Worm (Caenorhabditis elegans): ENCODE data around the gene C10B5.1.

C10B5.1 gene

ce11 chrV:8537031-8537430, 44.0 kb upstream of the C10B5.1 start, which contains the start of gene otpl-4:
otpl-4 (plus strand) TSS chrV:8537331.
- TF ChIP-seq nhr-11 (tag; optimal IDR thresholded peaks at IDR 0.05) = no peak
- TF ChIP-seq pag-3 (tag; optimal IDR thresholded peaks at IDR 0.05; ENCODE audit: borderline replicate concordance, insufficient read depth) = no peak
- TF ChIP-seq fkh-8 (tag; optimal IDR thresholded peaks at IDR 0.05) = no peak
- no peak for TF ChIP-seq unc-130 (tag; optimal IDR thresholded peaks at IDR 0.05)
- no peak for TF ChIP-seq efl-1 (optimal IDR thresholded peaks at IDR 0.05)
- no peak for TF ChIP-seq efl-1 (GFP tag; optimal IDR thresholded peaks at IDR 0.05 in 1 of 2)
- TF ChIP-seq C34B4.2 (tag; optimal IDR thresholded peaks at IDR 0.05) = no peak
- TF ChIP-seq nhr-237 (tag; optimal IDR thresholded peaks at IDR 0.05) = no peak
- no peak for TF ChIP-seq jun-1 (tag; optimal IDR thresholded peaks at IDR 0.05)

DNA sequence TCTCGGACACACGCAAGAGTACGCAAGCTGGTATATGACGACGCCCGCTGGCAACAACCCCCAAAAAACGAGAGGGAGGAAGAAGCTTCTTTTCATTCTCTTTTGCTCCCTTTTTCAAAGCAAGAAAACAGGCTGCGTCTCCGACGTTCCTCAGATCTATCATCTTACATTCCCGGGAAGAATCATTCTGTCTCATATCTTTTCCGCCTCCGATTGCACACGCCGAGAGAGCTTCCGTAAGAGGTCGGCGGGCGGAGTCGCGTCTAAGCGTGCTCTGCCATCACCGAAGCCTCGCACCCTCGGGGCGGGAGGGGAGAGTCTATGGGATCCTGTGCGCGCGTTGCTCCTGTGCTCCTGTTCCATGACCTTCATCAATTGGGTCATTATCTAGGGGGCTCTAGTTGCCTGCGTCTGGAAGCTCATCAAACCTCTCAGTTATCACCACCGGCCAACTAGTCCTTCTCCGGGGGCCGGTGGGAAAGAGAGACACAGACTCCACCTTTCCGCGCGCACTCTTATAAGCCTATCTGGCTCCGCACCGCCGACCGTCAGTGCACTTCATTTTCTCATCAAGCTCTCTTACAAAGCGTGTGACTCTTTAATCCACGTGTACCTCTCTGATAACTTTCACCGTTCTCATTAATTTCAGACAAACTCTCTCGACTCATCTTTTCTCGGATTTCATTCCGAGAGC, 35.4 kb upstream of the C10B5.1 start, which contains the start of the genes slc-17.8 and asns-1:
TSS of gene slc-17.8 (minus strand) at position 51 of the 694 bp plus-strand sequence.
TSS of gene asns-1 (plus strand) at position 644 of the 694 bp plus-strand sequence.
- TF ChIP-seq nhr-11 (tag; optimal IDR thresholded peaks at IDR 0.05) (no peak), lir-3 (tag; optimal IDR thresholded peaks at IDR 0.05; ENCODE audit: poor library complexity) (no peak), C04F5.9 (tag; optimal IDR thresholded peaks at IDR 0.05) (no peak), lin-39 (tag; optimal IDR thresholded peaks at IDR 0.05) (no peak), egl-13 (tag; optimal IDR thresholded peaks at IDR 0.05) (no peak), lin-14 (GFP tag; optimal IDR thresholded peaks at IDR 0.05) (no peak), mef-2 (tag; optimal IDR thresholded peaks at IDR 0.05) (no peak)

- TF ChIP-seq F16B12.6 (tag; optimal IDR thresholded peaks at IDR 0.05) (no peak), dpl-1 (GFP tag; optimal IDR thresholded peaks at IDR 0.05) (no peak), lin-15B (tag; optimal IDR thresholded peaks at IDR 0.05) (no peak), jun-1 (tag; optimal IDR thresholded peaks at IDR 0.05) (no peak), lir-3 (tag; optimal IDR thresholded peaks at IDR 0.05; ENCODE audit: poor library complexity) (no peak), nhr-77 (tag; optimal IDR thresholded peaks at IDR 0.05) (peak; percentile 11), irx-1 (tag; optimal IDR thresholded peaks at IDR 0.05) (no peak), tbx-2 (tag; optimal IDR thresholded peaks at IDR 0.05) (peak; percentile 0)
Observed at ce11 chrV:8548989-8549388, 32.1 kb upstream of the C10B5.1 start, which contains the start of gene stdh-4. stdh-4 (plus strand) TSS chrV:8549289.

DNA sequence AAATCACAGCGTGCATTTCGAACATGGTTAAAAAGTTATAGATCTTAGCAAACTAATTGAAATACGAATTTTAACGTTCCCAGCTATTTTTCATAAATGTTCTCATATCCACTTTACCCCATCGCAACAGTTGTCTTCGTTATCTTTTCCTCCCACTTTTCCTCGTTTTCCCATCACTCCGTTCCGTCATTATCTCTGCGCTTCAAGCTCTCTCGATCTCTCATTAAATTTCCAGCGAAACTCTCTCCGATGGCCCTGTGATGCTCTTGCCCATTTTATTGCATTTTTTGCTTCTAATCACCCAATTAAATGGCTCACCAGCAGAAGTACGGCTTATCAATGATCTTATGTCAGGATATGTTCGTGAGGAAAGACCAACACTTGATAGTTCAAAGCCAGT, 28.6 kb upstream of the C10B5.1 start, which contains the start of gene acr-15:
TSS of gene acr-15 (plus strand) at position 236 of the 400 bp plus-strand sequence.
- TF ChIP-seq C04F5.9 (tag; optimal IDR thresholded peaks at IDR 0.05) (no peak), mab-9 (GFP tag; IDR thresholded peaks at IDR 0.05) (no peak), tbx-2 (tag; optimal IDR thresholded peaks at IDR 0.05) (no peak), alr-1 (tag; optimal IDR thresholded peaks at IDR 0.05; ENCODE audit: borderline replicate concordance) (no peak), rnt-1 (tag; optimal IDR thresholded peaks at IDR 0.05) (peak; percentile 46), ztf-11 (tag; optimal IDR thresholded peaks at IDR 0.05) (no peak), nhr-12 (tag; optimal IDR thresholded peaks at IDR 0.05) (no peak), efl-3 (GFP tag; optimal IDR thresholded peaks at IDR 0.05) (no peak), efl-1 (optimal IDR thresholded peaks at IDR 0.05) (no peak), efl-1 (GFP tag; optimal IDR thresholded peaks at IDR 0.05 in 1 of 2) (peak in 1 of 2 experiments; percentile 78), zag-1 (tag; optimal IDR thresholded peaks at IDR 0.05) (no peak), nhr-237 (tag; optimal IDR thresholded peaks at IDR 0.05) (no peak), fkh-4 (tag; optimal IDR thresholded peaks at IDR 0.05; ENCODE audit: borderline replicate concordance) (no peak), lin-14 (GFP tag; optimal IDR thresholded peaks at IDR 0.05) (peak; percentile 1), unc-30 (tag; optimal IDR thresholded peaks at IDR 0.05) (no peak), mef-2 (tag; optimal IDR thresholded peaks at IDR 0.05) (no peak), lir-3 (tag; optimal IDR thresholded peaks at IDR 0.05; ENCODE audit: poor library complexity) (no peak), fkh-8 (tag; optimal IDR thresholded peaks at IDR 0.05) (no peak), fkh-10 (GFP tag; optimal IDR thresholded peaks at IDR 0.05) (no peak), tlp-1 (tag; optimal IDR thresholded peaks at IDR 0.05) (no peak)

DNA sequence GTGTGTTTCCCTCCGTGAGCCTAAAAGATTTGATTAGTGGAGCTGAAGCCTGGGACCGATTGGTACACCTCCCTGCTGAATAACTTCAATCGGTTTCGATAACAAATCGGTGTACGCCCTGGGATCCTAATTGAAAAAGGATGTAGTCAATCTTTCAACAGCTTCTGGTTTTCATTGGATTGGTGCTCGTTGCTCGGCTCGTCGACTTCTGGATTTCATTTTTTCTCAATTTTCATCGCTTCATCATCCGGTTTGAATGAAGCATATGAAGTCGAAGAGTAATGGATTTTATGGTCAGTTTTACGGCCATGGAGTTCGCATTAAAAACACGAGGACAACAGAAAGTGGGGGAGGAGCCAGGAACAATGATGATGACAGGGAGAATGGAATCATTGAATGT, 25.1 kb upstream of the C10B5.1 start:
- TF ChIP-seq isw-1 (GFP tag; IDR thresholded peaks at IDR 0.05) (no peak), tbx-2 (tag; optimal IDR thresholded peaks at IDR 0.05) (peak; percentile 27), jun-1 (tag; optimal IDR thresholded peaks at IDR 0.05) (no peak), nhr-47 (tag; optimal IDR thresholded peaks at IDR 0.05) (no peak), ets-5 (GFP tag; IDR thresholded peaks at IDR 0.05) (no peak), fkh-4 (tag; optimal IDR thresholded peaks at IDR 0.05; ENCODE audit: borderline replicate concordance) (peak; percentile 89), grh-1 (GFP tag; IDR thresholded peaks at IDR 0.05) (no peak), efl-1 (optimal IDR thresholded peaks at IDR 0.05) (no peak), efl-1 (GFP tag; optimal IDR thresholded peaks at IDR 0.05 in 1 of 2) (no peak), rnt-1 (tag; optimal IDR thresholded peaks at IDR 0.05) (no peak), F16B12.6 (tag; optimal IDR thresholded peaks at IDR 0.05) (no peak), dsc-1 (tag; optimal IDR thresholded peaks at IDR 0.05) (peak; percentile 99)

Data from whole organism, L1 larva.